Worm (Caenorhabditis elegans): ENCODE measurements around the gene F54C9.9.

- TF ChIP-seq him-1 (tag; optimal IDR thresholded peaks at IDR 0.05) (no peak), W03F9.2 (tag; optimal IDR thresholded peaks at IDR 0.05) (no peak)
Measured at ce11 chrII:8559188-8559587, 18.7 kb upstream of the F54C9.9 start.
